Fruit fly (Drosophila melanogaster) whole organism, prepupa: Measurements from ENCODE around the gene CG15728.

ENCODE experiments used
- CG1621 ChIP-seq: fragments of 200-800 bp; sonication (Bioruptor generic); optimal IDR thresholded peaks from 3 replicates; lab custom pipeline; 2018; ENCODE audit warnings: missing biosample characterization, mild to moderate bottlenecking, missing genetic modification characterization
- CG3919 ChIP-seq: fragments of 200-800 bp; sonication (Bioruptor generic); optimal IDR thresholded peaks from 3 replicates; lab custom pipeline; 2016; ENCODE audit warnings: missing biosample characterization, missing genetic modification characterization
- CG8632 ChIP-seq: fragments of 200-800 bp; sonication (Bioruptor generic); optimal IDR thresholded peaks from 3 replicates; lab custom pipeline; 2016; ENCODE audit warnings: missing biosample characterization, missing genetic modification characterization
- Eip75B ChIP-seq: fragments of 200-800 bp; sonication (Bioruptor generic); optimal IDR thresholded peaks from 3 replicates; lab custom pipeline; 2016; ENCODE audit warnings: missing biosample characterization, missing genetic modification characterization
- Ets96B ChIP-seq: fragments of 200-800 bp; optimal IDR thresholded peaks from 2 replicates; lab custom pipeline; 2019; ENCODE audit warnings: missing biosample characterization, mild to moderate bottlenecking, missing genetic modification characterization, moderate library complexity
- Hr39 ChIP-seq: fragments of 200-800 bp; sonication (Bioruptor generic); optimal IDR thresholded peaks from 2 replicates; lab custom pipeline; 2016; ENCODE audit warnings: missing biosample characterization, missing genetic modification characterization
- Hr4 ChIP-seq: fragments of 200-800 bp; sonication (Bioruptor generic); optimal IDR thresholded peaks from 3 replicates; lab custom pipeline; 2016; ENCODE audit warnings: missing biosample characterization, missing genetic modification characterization
- achi ChIP-seq: fragments of 200-800 bp; sonication (Bioruptor generic); optimal IDR thresholded peaks from 3 replicates; lab custom pipeline; 2016; ENCODE audit warnings: missing biosample characterization, missing genetic modification characterization
- acj6 ChIP-seq: fragments of 200-800 bp; sonication (Bioruptor generic); optimal IDR thresholded peaks from 3 replicates; lab custom pipeline; 2016; ENCODE audit warnings: missing biosample characterization, missing genetic modification characterization
- dsx ChIP-seq: fragments of 200-800 bp; optimal IDR thresholded peaks from 3 replicates; lab custom pipeline; 2019; ENCODE audit warnings: missing biosample characterization, mild to moderate bottlenecking, missing genetic modification characterization, moderate library complexity; ENCODE audit not compliant: poor library complexity, severe bottlenecking
- esn ChIP-seq: fragments of 200-800 bp; sonication (Bioruptor generic); optimal IDR thresholded peaks from 2 replicates; lab custom pipeline; 2016; ENCODE audit warnings: missing biosample characterization, mild to moderate bottlenecking, missing genetic modification characterization, moderate library complexity
- fkh ChIP-seq: fragments of 200-800 bp; sonication (Bioruptor generic); optimal IDR thresholded peaks from 3 replicates; lab custom pipeline; 2017; ENCODE audit warnings: missing biosample characterization, mild to moderate bottlenecking, missing genetic modification characterization, moderate library complexity
- pdm3 ChIP-seq: fragments of 200-800 bp; sonication (Bioruptor generic); optimal IDR thresholded peaks from 3 replicates; lab custom pipeline; 2016; ENCODE audit warnings: missing biosample characterization, missing genetic modification characterization
- spab ChIP-seq: fragments of 200-800 bp; sonication (Bioruptor generic); optimal IDR thresholded peaks from 2 replicates; lab custom pipeline; 2017; ENCODE audit warnings: missing biosample characterization, mild to moderate bottlenecking, missing genetic modification characterization, missing genetic modification reagents

- TF ChIP-seq esn (GFP tag; lab: Kevin White, UChicago) (peak; percentile 70), Ets96B (tag; lab: Kevin White, UChicago) (peak; percentile 50), CG1621 (tag; lab: Kevin White, UChicago) (peak; percentile 56), achi (GFP tag; lab: Kevin White, UChicago) (peak; percentile 77), dsx (GFP tag; lab: Kevin White, UChicago) (peak; percentile 91), fkh (peak; percentile 1), Hr4 (GFP tag; lab: Kevin White, UChicago) (peak; percentile 69), Eip75B (GFP tag; lab: Kevin White, UChicago) (peak; percentile 69), CG3919 (GFP tag; lab: Kevin White, UChicago) (peak; percentile 81), acj6 (GFP tag; lab: Kevin White, UChicago) (peak; percentile 72), Hr39 (GFP tag; lab: Kevin White, UChicago) (peak; percentile 78), CG8632 (peak; percentile 68), spab (peak; percentile 58), pdm3 (peak; percentile 81)
These were observed 45.8 kb downstream of the CG15728 start for dm6 chrX:12669659-12670488.
